Worm (Caenorhabditis elegans) whole organism, L2 larva: Measurements from ENCODE around the gene elf-1.

ENCODE experiments used
- Y55F3AM.14 ChIP-seq: fragments of 200-800 bp; sonication (Bioruptor generic); optimal IDR thresholded peaks from 2 replicates; lab custom pipeline; 2018; ENCODE audit warnings: mild to moderate bottlenecking, missing genetic modification characterization, missing compliant biosample characterization
- ama-1 ChIP-seq: fragments of 150-350 bp; optimal IDR thresholded peaks from 2 replicates; lab custom pipeline; 2018; ENCODE audit warnings: inconsistent platforms
- blmp-1 ChIP-seq: sonication (generic microtip); optimal IDR thresholded peaks from 2 replicates; lab custom pipeline; 2017; ENCODE audit warnings: missing genetic modification characterization, mild to moderate bottlenecking, missing compliant biosample characterization, antibody characterized with exemption, moderate library complexity; ENCODE audit not compliant: insufficient read depth
- crh-2 ChIP-seq: sonication (generic microtip); optimal IDR thresholded peaks from 2 replicates; lab custom pipeline; 2017; ENCODE audit warnings: missing biosample characterization, missing genetic modification characterization
- dmd-4 ChIP-seq: sonication (generic microtip); optimal IDR thresholded peaks from 2 replicates; lab custom pipeline; 2017; ENCODE audit warnings: missing biosample characterization, missing genetic modification characterization
- egl-27 ChIP-seq: sonication (generic microtip); optimal IDR thresholded peaks from 3 replicates; lab custom pipeline; 2017; ENCODE audit warnings: missing biosample characterization, missing genetic modification reagents, missing genetic modification characterization
- elt-1 ChIP-seq: fragments of 150-350 bp; optimal IDR thresholded peaks from 2 replicates; lab custom pipeline; 2014; ENCODE audit warnings: missing biosample characterization, missing genetic modification characterization
- lin-39 ChIP-seq: fragments of 150-350 bp; optimal IDR thresholded peaks from 2 replicates; lab custom pipeline; 2014; ENCODE audit warnings: missing biosample characterization, missing genetic modification reagents, missing genetic modification characterization
- lsy-2 ChIP-seq, 2 experiments: fragments of 150-350 bp in 1 of 2; sonication (generic microtip) in 1 of 2; optimal IDR thresholded peaks; 2 replicates each; lab custom pipeline; 2014 to 2017; ENCODE audit warnings: missing biosample characterization in 2 of 2, missing genetic modification characterization in 2 of 2
- nhr-11 ChIP-seq: fragments of 150-350 bp; optimal IDR thresholded peaks from 2 replicates; lab custom pipeline; 2014; ENCODE audit warnings: missing biosample characterization, missing genetic modification characterization
- nhr-12 ChIP-seq: fragments of 150-350 bp; optimal IDR thresholded peaks from 2 replicates; lab custom pipeline; 2014; ENCODE audit warnings: missing biosample characterization, missing genetic modification characterization
- nhr-25 ChIP-seq: fragments of 150-350 bp; sonication (generic microtip); optimal IDR thresholded peaks from 3 replicates; lab custom pipeline; 2014; ENCODE audit warnings: missing biosample characterization, missing genetic modification characterization
- sem-4 ChIP-seq: fragments of 150-350 bp; optimal IDR thresholded peaks from 2 replicates; lab custom pipeline; 2014; ENCODE audit warnings: missing biosample characterization, missing genetic modification reagents, missing genetic modification characterization
- unc-39 ChIP-seq: fragments of 150-350 bp; optimal IDR thresholded peaks from 2 replicates; lab custom pipeline; 2014; ENCODE audit warnings: missing biosample characterization, missing genetic modification characterization

ce11 chrIII:762508-762907, 73.5 kb downstream of the elf-1 start:
- TF ChIP-seq lin-39 (tag; lab: Kevin White, UChicago) (no peak), blmp-1 (no peak), elt-1 (tag; lab: Kevin White, UChicago) (no peak), lsy-2 (tag; optimal IDR thresholded peaks at IDR 0.05; lab: Kevin White, UChicago) (no peak), egl-27 (no peak), unc-39 (no peak), dmd-4 (tag; lab: Kevin White, UChicago) (no peak), nhr-25 (no peak), sem-4 (tag; lab: Kevin White, UChicago) (no peak), crh-2 (no peak), ama-1 (lab: Kevin White, UChicago) (no peak), nhr-12 (tag; lab: Kevin White, UChicago) (no peak), nhr-11 (tag; lab: Kevin White, UChicago) (no peak), Y55F3AM.14 (GFP tag; lab: Kevin White, UChicago) (no peak)
